Worm (Caenorhabditis elegans): Measurements from ENCODE around the gene hoe-1.

Gene hoe-1

ce11 chrIV:4705182-4705581 is 38.9 kb downstream of the hoe-1 start (continued):
- no peak for TF ChIP-seq daf-12 (tag; optimal IDR thresholded peaks at IDR 0.05)
- TF ChIP-seq Y48G9A.11 (GFP tag; IDR thresholded peaks at IDR 0.05): no peak
- no peak for TF ChIP-seq F26F4.8 (GFP tag; conservative IDR thresholded peaks at IDR 0.05)
- TF ChIP-seq dve-1 (tag; optimal IDR thresholded peaks at IDR 0.05; ENCODE audit: insufficient read depth): peak; percentile 59
- no peak for TF ChIP-seq T20F7.1 (GFP tag; optimal IDR thresholded peaks at IDR 0.05)
- TF ChIP-seq lin-39 (tag; optimal IDR thresholded peaks at IDR 0.05): no peak
- TF ChIP-seq tag-97 (GFP tag; IDR thresholded peaks at IDR 0.05): no peak
- no peak for TF ChIP-seq ceh-62 (tag; optimal IDR thresholded peaks at IDR 0.05)
- TF ChIP-seq ctbp-1 (GFP tag; IDR thresholded peaks at IDR 0.05): peak; percentile 62; the same call in 1 of the 2 replicates
- TF ChIP-seq nhr-48 (tag; optimal IDR thresholded peaks at IDR 0.05): peak; percentile 30
- peak; percentile 86 for TF ChIP-seq mep-1 (tag; optimal IDR thresholded peaks at IDR 0.05)
- no peak for TF ChIP-seq Y105C5A.15 (GFP tag; IDR thresholded peaks at IDR 0.05)
- no peak for TF ChIP-seq snpc-1.2 (GFP tag; IDR thresholded peaks at IDR 0.05)
- TF ChIP-seq ztf-7 (tag; optimal IDR thresholded peaks at IDR 0.05): no peak
- TF ChIP-seq pqm-1 (tag; optimal IDR thresholded peaks at IDR 0.05): peak; percentile 35
- no peak for TF ChIP-seq nhr-10 (tag; optimal IDR thresholded peaks at IDR 0.05)
- peak; percentile 90 for TF ChIP-seq hlh-11 (tag; optimal IDR thresholded peaks at IDR 0.05)
- no peak for TF ChIP-seq zag-1 (tag; optimal IDR thresholded peaks at IDR 0.05)
- TF ChIP-seq ceh-20 (GFP tag; IDR thresholded peaks at IDR 0.05): peak; percentile 17; the same call in 1 of the 2 replicates
- no peak for TF ChIP-seq attf-4 (tag; optimal IDR thresholded peaks at IDR 0.05)
- TF ChIP-seq egl-43 (GFP tag; IDR thresholded peaks at IDR 0.05): peak; percentile 52; the same call in 1 of the 2 replicates
- peak; percentile 42 for TF ChIP-seq nhr-25 (tag; optimal IDR thresholded peaks at IDR 0.05; ENCODE audit: borderline replicate concordance, insufficient read depth)
- TF ChIP-seq F10B5.3 (tag; optimal IDR thresholded peaks at IDR 0.05): no peak
- TF ChIP-seq ama-1 (optimal IDR thresholded peaks at IDR 0.05): peak; percentile 24
- TF ChIP-seq lin-1 (GFP tag; IDR thresholded peaks at IDR 0.05): peak; percentile 61
- no peak for TF ChIP-seq nhr-111 (GFP tag; optimal IDR thresholded peaks at IDR 0.05)
- no peak for TF ChIP-seq nhr-76 (tag; optimal IDR thresholded peaks at IDR 0.05)
- TF ChIP-seq php-3 (GFP tag; IDR thresholded peaks at IDR 0.05): no peak
- no peak for TF ChIP-seq unc-130 (GFP tag; optimal IDR thresholded peaks at IDR 0.05)
- peak; percentile 50 for TF ChIP-seq nhr-6 (tag; optimal IDR thresholded peaks at IDR 0.05)
- TF ChIP-seq nhr-77 (tag; optimal IDR thresholded peaks at IDR 0.05): peak; percentile 43
- no peak for TF ChIP-seq zip-11 (GFP tag; IDR thresholded peaks at IDR 0.05)
- TF ChIP-seq ZK337.2 (GFP tag; IDR thresholded peaks at IDR 0.05): no peak
- no peak for TF ChIP-seq ceh-44 (GFP tag; IDR thresholded peaks at IDR 0.05)
- no peak for TF ChIP-seq tra-1 (GFP tag; IDR thresholded peaks at IDR 0.05)
- peak; percentile 22 for TF ChIP-seq dpl-1 (GFP tag; optimal IDR thresholded peaks at IDR 0.05)
- peak; percentile 77 for TF ChIP-seq mes-2 (tag; optimal IDR thresholded peaks at IDR 0.05; ENCODE audit: poor library complexity, severe bottlenecking)
- TF ChIP-seq zfp-2 (tag; optimal IDR thresholded peaks at IDR 0.05): no peak
- TF ChIP-seq mxl-2 (GFP tag; conservative IDR thresholded peaks at IDR 0.05): no peak
- no peak for TF ChIP-seq lim-7 (GFP tag; IDR thresholded peaks at IDR 0.05)
- TF ChIP-seq hlh-30 (tag; optimal IDR thresholded peaks at IDR 0.05; ENCODE audit: insufficient read depth): peak; percentile 48
- no peak for TF ChIP-seq R02D3.7 (tag; optimal IDR thresholded peaks at IDR 0.05)

DNA sequence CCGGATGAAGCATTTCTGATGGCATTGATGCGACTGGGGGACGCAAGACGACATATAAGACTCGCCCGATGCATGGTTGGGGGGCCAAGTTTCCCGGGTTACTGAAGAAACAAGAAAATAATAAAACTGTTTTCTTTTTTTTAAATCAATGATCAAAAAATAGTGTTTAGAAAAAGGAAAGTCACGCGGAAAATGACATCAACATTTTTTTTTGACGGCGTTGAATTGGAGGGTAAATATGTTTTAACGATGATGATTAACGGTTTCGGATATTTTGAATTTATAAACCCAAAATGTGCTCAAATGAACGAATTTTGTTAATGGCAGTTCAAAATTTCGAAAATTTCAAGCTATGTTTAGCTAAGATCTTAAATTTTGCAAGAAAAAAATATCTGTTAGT is 40.2 kb downstream of the hoe-1 start, which contains the start of gene ogdh-1:
TSS of gene ogdh-1 (minus strand) at position 101 of the 400 bp plus-strand sequence.
- no peak for TF ChIP-seq ama-1 (optimal IDR thresholded peaks at IDR 0.05)
- no peak for TF ChIP-seq nhr-48 (tag; optimal IDR thresholded peaks at IDR 0.05)
- no peak for TF ChIP-seq ZK546.5 (tag; optimal IDR thresholded peaks at IDR 0.05)
- TF ChIP-seq tra-1 (GFP tag; IDR thresholded peaks at IDR 0.05): no peak
- no peak for TF ChIP-seq spr-1 (tag; optimal IDR thresholded peaks at IDR 0.05)
- no peak for TF ChIP-seq hmg-1.1 (GFP tag; IDR thresholded peaks at IDR 0.05)
- no peak for TF ChIP-seq ZK337.2 (GFP tag; IDR thresholded peaks at IDR 0.05)
- TF ChIP-seq dve-1 (tag; optimal IDR thresholded peaks at IDR 0.05; ENCODE audit: insufficient read depth): no peak
- no peak for TF ChIP-seq ceh-32 (tag; optimal IDR thresholded peaks at IDR 0.05; ENCODE audit: poor library complexity)
- no peak for TF ChIP-seq mxl-3 (GFP tag; optimal IDR thresholded peaks at IDR 0.05)
- TF ChIP-seq nhr-10 (tag; optimal IDR thresholded peaks at IDR 0.05): no peak
